Worm (Caenorhabditis elegans): Measurements from ENCODE around the gene F52G3.1.

DNA sequence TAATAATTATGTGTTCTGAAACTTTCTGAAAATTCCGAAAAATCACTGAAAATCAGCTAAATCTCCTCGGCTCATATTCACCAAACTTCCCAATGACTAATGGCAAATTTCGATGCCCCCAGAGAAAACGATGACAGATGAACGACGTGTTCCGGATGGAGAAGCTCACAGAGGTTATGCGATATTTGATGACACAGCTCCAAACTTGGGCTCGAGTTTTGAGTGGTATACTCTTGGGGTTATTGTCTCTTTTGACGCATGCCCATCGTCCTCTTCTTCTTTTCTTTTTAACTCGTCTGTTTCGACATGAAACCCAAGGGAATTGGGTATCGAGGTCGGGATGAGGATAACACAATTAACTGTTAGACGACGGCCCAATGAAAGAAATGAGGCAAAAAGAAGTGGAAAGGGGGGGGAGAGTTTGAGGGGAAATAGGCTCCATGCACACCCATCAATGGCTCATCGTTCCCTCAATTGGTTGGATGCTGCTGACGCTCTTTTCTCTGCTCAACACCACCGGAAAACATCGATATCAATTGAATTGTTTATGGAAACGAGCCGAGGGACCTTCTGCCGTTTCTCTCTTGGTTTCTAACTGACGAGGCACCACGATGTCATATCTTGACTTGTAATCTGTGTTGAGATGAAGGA, 39.9 kb downstream of the F52G3.1 start:
- TF ChIP-seq ztf-26 (tag; optimal IDR thresholded peaks at IDR 0.05) (no peak), tbx-9 (tag; optimal IDR thresholded peaks at IDR 0.05; ENCODE audit: borderline replicate concordance) (no peak), lin-35 (GFP tag; optimal IDR thresholded peaks at IDR 0.05) (no peak)

Measured in whole organism, young adult.